Fruit fly (Drosophila melanogaster): ENCODE measurements around the gene CG14100.

Gene CG14100

DNA sequence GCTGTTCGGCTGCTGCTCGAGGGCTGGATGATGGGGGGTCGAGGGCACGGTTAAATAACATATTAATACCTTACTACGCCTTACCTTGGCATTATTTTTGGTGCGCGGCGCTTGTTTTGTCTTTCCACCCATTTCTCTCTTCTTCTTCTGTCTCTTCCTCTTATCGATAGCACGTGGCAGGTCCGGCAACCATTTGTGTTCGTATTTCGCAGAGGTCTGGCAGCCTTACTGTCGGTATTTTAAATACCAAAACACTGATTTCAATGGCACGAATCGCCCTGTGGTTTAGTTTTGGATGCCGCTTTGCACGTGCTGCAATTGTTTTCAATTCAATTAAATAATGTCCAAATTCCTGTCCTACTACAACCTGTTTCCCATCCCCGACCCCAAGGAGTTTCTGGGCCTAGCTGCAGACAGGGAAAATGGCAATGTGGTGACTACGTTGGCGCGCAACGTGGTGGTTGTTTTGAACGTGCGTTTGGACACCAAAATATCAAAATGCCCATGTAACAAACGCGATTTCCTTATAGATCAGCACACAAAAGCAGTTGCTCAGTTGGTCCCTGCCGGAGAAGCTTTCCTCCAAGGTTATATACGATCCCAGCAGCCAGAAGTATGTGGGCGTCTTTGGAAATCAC is 38.1 kb downstream of the CG14100 start, which contains the start of the genes Ltn1 and CG9300:
Gene Ltn1 (minus strand): TSS at position 155 of the 638 bp plus-strand sequence.
Gene CG9300 (plus strand): TSS at position 285 of the 638 bp plus-strand sequence.
- TF ChIP-seq net (GFP tag; optimal IDR thresholded peaks at IDR 0.05) (no peak), CG6808 (GFP tag; optimal IDR thresholded peaks at IDR 0.05) (no peak), CG3919 (GFP tag; optimal IDR thresholded peaks at IDR 0.05) (no peak), CG3032 (tag; optimal IDR thresholded peaks at IDR 0.05) (no peak), CG11762 (GFP tag; optimal IDR thresholded peaks at IDR 0.05; ENCODE audit: insufficient read depth) (no peak), CG8319 (GFP tag; optimal IDR thresholded peaks at IDR 0.05) (no peak), CG34406 (GFP tag; optimal IDR thresholded peaks at IDR 0.05) (no peak)

DNA sequence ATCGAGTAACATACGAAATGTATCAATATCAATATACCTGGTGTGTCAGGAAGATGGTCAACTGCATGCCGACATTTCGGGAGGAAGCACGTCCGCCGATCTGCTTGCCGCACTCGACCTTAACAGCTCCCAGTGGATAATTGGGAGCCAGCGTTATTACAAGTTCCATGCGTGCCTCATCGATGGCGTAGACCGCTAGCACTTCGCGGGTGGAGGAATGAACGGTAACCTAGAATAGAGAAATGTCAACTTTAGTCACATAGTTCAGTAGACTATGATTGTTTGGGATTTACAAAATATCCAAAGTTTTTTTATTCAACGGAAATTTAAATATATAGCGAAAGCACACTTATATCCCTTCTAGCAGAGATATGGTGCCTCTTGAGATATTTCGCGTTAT is 45.5 kb downstream of the CG14100 start, which contains the start of the genes CG46435 and Rcd7:
Gene CG46435 (plus strand): TSS at position 301 of the 400 bp plus-strand sequence.
Gene Rcd7 (plus strand): TSS at position 301 of the 400 bp plus-strand sequence.
- no peak for TF ChIP-seq CG3919 (GFP tag; optimal IDR thresholded peaks at IDR 0.05)
- no peak for TF ChIP-seq Lpt (GFP tag; optimal IDR thresholded peaks at IDR 0.05)
- TF ChIP-seq CG11762 (GFP tag; optimal IDR thresholded peaks at IDR 0.05; ENCODE audit: insufficient read depth) = no peak
- no peak for TF ChIP-seq fkh (GFP tag; optimal IDR thresholded peaks at IDR 0.05)
- TF ChIP-seq CG9139 (GFP tag; optimal IDR thresholded peaks at IDR 0.05) = no peak
- TF ChIP-seq CG7368 (GFP tag; optimal IDR thresholded peaks at IDR 0.05) = no peak
- no peak for TF ChIP-seq Sox14 (GFP tag; optimal IDR thresholded peaks at IDR 0.05)

- no peak for TF ChIP-seq eg (GFP tag; IDR thresholded peaks at IDR 0.05)
Observed at dm6 chr3L:19544105-19544504, 46.2 kb downstream of the CG14100 start, which contains the start of the genes CG46434 and Dred. TSS of gene CG46434 (minus strand) at chr3L:19544205. TSS of gene Dred (minus strand) at chr3L:19544205.

Data from whole organism, prepupa.